Fruit fly (Drosophila melanogaster) whole organism, embryonic: Measurements from ENCODE around the gene Pdhb.

Source experiments
- Awh ChIP-seq: fragments of 200-800 bp; sonication (Bioruptor generic); IDR thresholded peaks from 2 replicates; pipeline ENCODE4, ENCODE4 v1.3.6; 2022; ENCODE audit warnings: missing biosample characterization, missing genetic modification characterization
- C15 ChIP-seq: fragments of 200-800 bp; sonication (Bioruptor generic); IDR thresholded peaks from 3 replicates; pipeline ENCODE4 v1.3.6; 2022; ENCODE audit warnings: missing biosample characterization, missing genetic modification characterization
- CG1024 ChIP-seq: fragments of 200-800 bp; sonication (Bioruptor generic); IDR thresholded peaks from 2 replicates; pipeline ENCODE4 v1.3.6; 2022; ENCODE audit warnings: missing biosample characterization, missing genetic modification characterization
- CG10267 ChIP-seq: fragments of 200-800 bp; sonication (Bioruptor generic); optimal IDR thresholded peaks from 2 replicates; lab custom pipeline; 2018; ENCODE audit warnings: missing biosample characterization, mild to moderate bottlenecking, missing genetic modification characterization, moderate library complexity
- CG11085 ChIP-seq: fragments of 200-800 bp; sonication (Bioruptor generic); IDR thresholded peaks from 2 replicates; pipeline ENCODE4 v1.3.6; 2022; ENCODE audit warnings: missing biosample characterization, missing genetic modification characterization
- CG12155 ChIP-seq: fragments of 200-800 bp; sonication (Bioruptor generic); optimal IDR thresholded peaks from 3 replicates; lab custom pipeline; 2016; ENCODE audit warnings: missing biosample characterization, missing genetic modification characterization
- CG12299 ChIP-seq: fragments of 200-800 bp; sonication (Bioruptor generic); optimal IDR thresholded peaks from 2 replicates; lab custom pipeline; 2018; ENCODE audit warnings: missing biosample characterization, mild to moderate bottlenecking, missing genetic modification characterization
- CG13287 ChIP-seq: fragments of 200-800 bp; sonication (Bioruptor generic); IDR thresholded peaks from 2 replicates; pipeline ENCODE4 v1.3.6; 2022; ENCODE audit warnings: missing biosample characterization, missing genetic modification characterization; ENCODE audit not compliant: partially characterized antibody
- CG13624 ChIP-seq: fragments of 200-800 bp; sonication (Bioruptor generic); optimal IDR thresholded peaks from 2 replicates; lab custom pipeline; 2016; ENCODE audit warnings: missing biosample characterization, missing genetic modification characterization
- CG15073 ChIP-seq: fragments of 200-800 bp; sonication (Bioruptor generic); optimal IDR thresholded peaks from 2 replicates; lab custom pipeline; 2016; ENCODE audit warnings: missing biosample characterization, missing genetic modification characterization
- CG15696 ChIP-seq: fragments of 200-800 bp; sonication (Bioruptor generic); optimal IDR thresholded peaks from 2 replicates; lab custom pipeline; 2019; ENCODE audit warnings: missing biosample characterization, mild to moderate bottlenecking, missing genetic modification characterization, moderate library complexity
- CG16779 ChIP-seq: fragments of 200-800 bp; sonication (Bioruptor generic); IDR thresholded peaks from 2 replicates; pipeline ENCODE4 v1.3.6; 2022; ENCODE audit warnings: missing biosample characterization, missing genetic modification characterization
- CG17912 ChIP-seq: fragments of 200-800 bp; sonication (Bioruptor generic); optimal IDR thresholded peaks from 2 replicates; lab custom pipeline; 2018; ENCODE audit warnings: missing biosample characterization, mild to moderate bottlenecking, missing genetic modification characterization
- CG18619 ChIP-seq: fragments of 200-800 bp; sonication (Bioruptor generic); optimal IDR thresholded peaks from 3 replicates; lab custom pipeline; 2017; ENCODE audit warnings: missing biosample characterization, mild to moderate bottlenecking, missing genetic modification characterization
- CG3065 ChIP-seq: fragments of 200-800 bp; sonication (Bioruptor generic); optimal IDR thresholded peaks from 2 replicates; lab custom pipeline; 2016; ENCODE audit warnings: missing biosample characterization, missing genetic modification characterization
- CG31388 ChIP-seq: fragments of 200-800 bp; sonication (Bioruptor generic); optimal IDR thresholded peaks from 2 replicates; lab custom pipeline; 2016; ENCODE audit warnings: missing biosample characterization, missing genetic modification characterization
- CG3163 ChIP-seq: fragments of 200-800 bp; sonication (Bioruptor generic); optimal IDR thresholded peaks from 3 replicates; lab custom pipeline; 2016; ENCODE audit warnings: missing biosample characterization, missing genetic modification characterization
- CG43689 ChIP-seq: fragments of 200-800 bp; sonication (Bioruptor generic); IDR thresholded peaks from 2 replicates; pipeline ENCODE4 v1.3.6; 2022; ENCODE audit warnings: missing biosample characterization, missing genetic modification characterization
- CG4707 ChIP-seq: fragments of 200-800 bp; sonication (Bioruptor generic); optimal IDR thresholded peaks from 2 replicates; lab custom pipeline; 2018; ENCODE audit warnings: missing biosample characterization, mild to moderate bottlenecking, missing genetic modification characterization, moderate library complexity
- CG4730 ChIP-seq: fragments of 200-800 bp; sonication (Bioruptor generic); IDR thresholded peaks from 2 replicates; pipeline ENCODE4 v1.3.6; 2022; ENCODE audit warnings: missing biosample characterization, missing genetic modification characterization
- CG6654 ChIP-seq: fragments of 200-800 bp; sonication (Bioruptor generic); optimal IDR thresholded peaks from 2 replicates; lab custom pipeline; 2017; ENCODE audit warnings: missing biosample characterization, mild to moderate bottlenecking, missing genetic modification characterization
- CG7745 ChIP-seq: fragments of 200-800 bp; sonication (Bioruptor generic); optimal IDR thresholded peaks from 2 replicates; lab custom pipeline; 2018; ENCODE audit warnings: missing biosample characterization, mild to moderate bottlenecking, missing genetic modification characterization, moderate library complexity
- CG7928 ChIP-seq: fragments of 200-800 bp; sonication (Bioruptor generic); optimal IDR thresholded peaks from 2 replicates; lab custom pipeline; 2017; ENCODE audit warnings: missing biosample characterization, mild to moderate bottlenecking, missing genetic modification characterization
- CG7963 ChIP-seq: fragments of 200-800 bp; sonication (Bioruptor generic); IDR thresholded peaks from 3 replicates; pipeline ENCODE4 v1.3.6; 2022; ENCODE audit warnings: missing biosample characterization, missing genetic modification characterization; ENCODE audit not compliant: partially characterized antibody
- CG9876 ChIP-seq: fragments of 200-800 bp; sonication (Bioruptor generic); optimal IDR thresholded peaks from 2 replicates; lab custom pipeline; 2016; ENCODE audit warnings: missing biosample characterization, missing genetic modification characterization
- Drgx ChIP-seq: fragments of 200-800 bp; sonication (Bioruptor generic); IDR thresholded peaks from 2 replicates; pipeline ENCODE4 v1.3.6; 2022; ENCODE audit warnings: missing biosample characterization, missing genetic modification characterization
- Elba2 ChIP-seq: fragments of 200-800 bp; sonication (Bioruptor generic); optimal IDR thresholded peaks from 3 replicates; lab custom pipeline; 2016; ENCODE audit warnings: missing biosample characterization, missing genetic modification characterization
- H2.0 ChIP-seq: fragments of 200-800 bp; sonication (Bioruptor generic); IDR thresholded peaks from 2 replicates; pipeline ENCODE4 v1.3.6; 2022; ENCODE audit warnings: missing biosample characterization, missing genetic modification characterization
- HLH3B ChIP-seq: fragments of 200-800 bp; sonication (Bioruptor generic); IDR thresholded peaks from 2 replicates; pipeline ENCODE4 v1.3.6; 2022; ENCODE audit warnings: missing biosample characterization, missing genetic modification characterization
- Hr39 ChIP-seq: fragments of >200 bp; optimal IDR thresholded peaks from 2 replicates; lab custom pipeline; 2017
- Jarid2 ChIP-seq: fragments of 200-800 bp; sonication (Bioruptor generic); optimal IDR thresholded peaks from 3 replicates; lab custom pipeline; 2017; ENCODE audit warnings: mild to moderate bottlenecking, missing biosample characterization, missing genetic modification reagents, missing genetic modification characterization
- Mes4 ChIP-seq: fragments of 200-800 bp; sonication (Bioruptor generic); optimal IDR thresholded peaks from 2 replicates; lab custom pipeline; 2016; ENCODE audit warnings: missing biosample characterization, missing genetic modification characterization
- Opbp ChIP-seq: fragments of 200-800 bp; sonication (Bioruptor generic); IDR thresholded peaks from 3 replicates; pipeline ENCODE4 v1.3.6; 2022; ENCODE audit warnings: missing biosample characterization, missing genetic modification characterization; ENCODE audit not compliant: partially characterized antibody
- Pdp1 ChIP-seq, 2 experiments: fragments of 200-800 bp; sonication (Bioruptor generic); optimal IDR thresholded peaks; 3 replicates each; lab custom pipeline; 2016; ENCODE audit warnings: missing biosample characterization in 2 of 2, missing genetic modification characterization in 2 of 2, mild to moderate bottlenecking in 1 of 2, moderate library complexity in 1 of 2
- YL-1 ChIP-seq: fragments of 200-800 bp; sonication (Bioruptor generic); optimal IDR thresholded peaks from 3 replicates; lab custom pipeline; 2017; ENCODE audit warnings: missing biosample characterization, mild to moderate bottlenecking, missing genetic modification characterization
- al ChIP-seq: fragments of 200-800 bp; sonication (Bioruptor generic); IDR thresholded peaks from 2 replicates; pipeline ENCODE4 v1.3.6; 2022; ENCODE audit warnings: missing biosample characterization, missing genetic modification characterization
- cg ChIP-seq: fragments of 200-800 bp; sonication (Bioruptor generic); optimal IDR thresholded peaks from 3 replicates; lab custom pipeline; 2019; ENCODE audit warnings: missing biosample characterization, mild to moderate bottlenecking, missing genetic modification characterization, moderate library complexity
- corto ChIP-seq: fragments of 200-800 bp; sonication (Bioruptor generic); optimal IDR thresholded peaks from 2 replicates; lab custom pipeline; 2016; ENCODE audit warnings: missing biosample characterization, mild to moderate bottlenecking, missing genetic modification characterization, moderate library complexity
- gcm ChIP-seq: fragments of 200-800 bp; sonication (Bioruptor generic); optimal IDR thresholded peaks from 2 replicates; lab custom pipeline; 2019; ENCODE audit warnings: missing biosample characterization, mild to moderate bottlenecking, missing genetic modification characterization, moderate library complexity
- gfzf ChIP-seq: fragments of 200-800 bp; sonication (Bioruptor generic); optimal IDR thresholded peaks from 2 replicates; lab custom pipeline; 2016; ENCODE audit warnings: missing biosample characterization, mild to moderate bottlenecking, missing genetic modification characterization, moderate library complexity
- gsb ChIP-seq: fragments of 200-800 bp; sonication (Bioruptor generic); IDR thresholded peaks from 2 replicates; pipeline ENCODE4 v1.3.6; 2022; ENCODE audit warnings: missing biosample characterization, missing genetic modification characterization
- hbn ChIP-seq: fragments of 200-800 bp; sonication (Bioruptor generic); IDR thresholded peaks from 2 replicates; pipeline ENCODE4 v1.3.6; 2022; ENCODE audit warnings: missing biosample characterization, missing genetic modification characterization; ENCODE audit not compliant: partially characterized antibody
- klu ChIP-seq: fragments of 200-800 bp; sonication (Bioruptor generic); IDR thresholded peaks from 2 replicates; pipeline ENCODE4 v1.3.6; 2022; ENCODE audit warnings: missing biosample characterization, missing genetic modification characterization
- odd ChIP-seq: fragments of 200-800 bp; sonication (Bioruptor generic); optimal IDR thresholded peaks from 2 replicates; lab custom pipeline; 2017; ENCODE audit warnings: missing biosample characterization, mild to moderate bottlenecking, missing genetic modification characterization
- onecut ChIP-seq: fragments of 200-800 bp; sonication (Bioruptor generic); IDR thresholded peaks from 2 replicates; pipeline ENCODE4 v1.3.6; 2022; ENCODE audit warnings: missing biosample characterization, missing genetic modification characterization
- scrt ChIP-seq: fragments of 200-800 bp; sonication (Bioruptor generic); optimal IDR thresholded peaks from 2 replicates; lab custom pipeline; 2018; ENCODE audit warnings: missing biosample characterization, mild to moderate bottlenecking, missing genetic modification characterization, moderate library complexity
- slp2 ChIP-seq: fragments of 200-800 bp; sonication (Bioruptor generic); optimal IDR thresholded peaks from 2 replicates; lab custom pipeline; 2016; ENCODE audit warnings: missing biosample characterization, missing genetic modification characterization
- unpg ChIP-seq: fragments of 200-800 bp; sonication (Bioruptor generic); optimal IDR thresholded peaks from 3 replicates; lab custom pipeline; 2018; ENCODE audit warnings: missing biosample characterization, mild to moderate bottlenecking, missing genetic modification characterization, moderate library complexity
- vvl ChIP-seq: fragments of 200-800 bp; sonication (Bioruptor generic); IDR thresholded peaks from 2 replicates; pipeline ENCODE4 v1.3.6; 2022; ENCODE audit warnings: missing biosample characterization, missing genetic modification characterization
- wdn ChIP-seq: fragments of 200-800 bp; sonication (Bioruptor generic); IDR thresholded peaks from 2 replicates; pipeline ENCODE4 v1.3.6; 2022; ENCODE audit warnings: missing biosample characterization, missing genetic modification characterization
- zen ChIP-seq: fragments of 200-800 bp; sonication (Bioruptor generic); optimal IDR thresholded peaks from 3 replicates; lab custom pipeline; 2018; ENCODE audit warnings: missing biosample characterization, mild to moderate bottlenecking, missing genetic modification characterization, moderate library complexity

Pdhb gene

DNA sequence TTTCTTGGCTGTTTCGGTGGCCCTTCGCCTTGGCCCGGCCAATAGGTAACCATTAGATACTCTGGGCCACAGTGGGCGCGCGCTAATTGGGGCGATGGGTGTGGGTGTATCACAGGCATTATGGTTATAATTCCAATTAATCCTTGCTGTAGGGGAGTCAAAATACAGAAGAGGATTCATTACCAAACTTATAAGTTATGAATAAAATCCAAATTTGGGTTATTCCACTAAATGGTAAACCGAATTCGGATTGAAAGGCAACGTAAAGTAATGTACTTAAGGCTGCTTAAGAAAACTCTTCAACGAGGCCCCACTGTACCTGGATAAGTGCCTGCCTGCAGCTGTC is 23.2 kb upstream of the Pdhb start (continued):
- TF ChIP-seq C15 (GFP tag; lab: Robert Waterston, UW), result no peak
- TF ChIP-seq CG7963, result no peak
- no peak for TF ChIP-seq CG1024 (GFP tag; lab: Robert Waterston, UW)
- no peak for TF ChIP-seq CG13287 (GFP tag; lab: Robert Waterston, UW)
- TF ChIP-seq hbn, result no peak
- TF ChIP-seq gcm (GFP tag; lab: Kevin White, UChicago), result no peak
- TF ChIP-seq slp2, result no peak
- no peak for TF ChIP-seq CG31388
- no peak for TF ChIP-seq gfzf (GFP tag; lab: Kevin White, UChicago)
- TF ChIP-seq vvl (GFP tag; lab: Robert Waterston, UW), result peak; percentile 51
- TF ChIP-seq CG17912 (GFP tag; lab: Kevin White, UChicago), result no peak
- peak; percentile 33 for TF ChIP-seq zen
- TF ChIP-seq CG3163 (GFP tag; lab: Kevin White, UChicago), result no peak
- TF ChIP-seq CG12155 (GFP tag; lab: Kevin White, UChicago), result no peak
- no peak for TF ChIP-seq CG7928 (GFP tag; lab: Kevin White, UChicago)
- TF ChIP-seq CG6654, result no peak
- peak; percentile 45 for TF ChIP-seq al (GFP tag; lab: Robert Waterston, UW)
- no peak for TF ChIP-seq CG43689 (GFP tag; lab: Robert Waterston, UW)
- no peak for TF ChIP-seq CG12299 (tag; lab: Kevin White, UChicago)
- TF ChIP-seq Hr39 (lab: Kevin White, UChicago), result no peak
- TF ChIP-seq wdn (GFP tag; lab: Robert Waterston, UW), result no peak
- peak; percentile 43 for TF ChIP-seq scrt (GFP tag; lab: Kevin White, UChicago)
- TF ChIP-seq CG13624 (GFP tag; lab: Kevin White, UChicago), result no peak
- TF ChIP-seq Pdp1 (GFP tag; optimal IDR thresholded peaks at IDR 0.05; lab: Kevin White, UChicago), result peak in 1 of 2 experiments; percentile 4
- TF ChIP-seq unpg (GFP tag; lab: Kevin White, UChicago), result no peak
- TF ChIP-seq CG11085 (GFP tag; lab: Robert Waterston, UW), result peak; percentile 26; the same call in 1 of the 2 replicates
- peak; percentile 23; the same call in 1 of the 2 replicates for TF ChIP-seq CG4730
- TF ChIP-seq Drgx, result 0 out of 2 replicates have a peak, but pooled peaks have one; percentile 30
- TF ChIP-seq CG4707 (GFP tag; lab: Kevin White, UChicago), result no peak
- no peak for TF ChIP-seq H2.0 (GFP tag; lab: Robert Waterston, UW)
- TF ChIP-seq klu (GFP tag; lab: Robert Waterston, UW), result peak; percentile 57; the same call in 1 of the 2 replicates
- 0 out of 2 replicates have a peak, but pooled peaks have one; percentile 53 for TF ChIP-seq Awh (GFP tag; lab: Robert Waterston, UW)
- TF ChIP-seq CG18619 (GFP tag; lab: Kevin White, UChicago), result no peak
- TF ChIP-seq CG10267 (tag; lab: Kevin White, UChicago), result peak; percentile 39
- TF ChIP-seq Mes4, result no peak
- peak; percentile 25; the same call in 1 of the 2 replicates for TF ChIP-seq gsb (GFP tag; lab: Robert Waterston, UW)
- TF ChIP-seq HLH3B (GFP tag; lab: Robert Waterston, UW), result peak; percentile 35; the same call in 1 of the 2 replicates
- no peak for TF ChIP-seq odd (GFP tag; lab: Kevin White, UChicago)
- no peak for TF ChIP-seq YL-1 (GFP tag; lab: Kevin White, UChicago)
- TF ChIP-seq onecut (GFP tag; lab: Robert Waterston, UW), result peak; percentile 6; the same call in 1 of the 2 replicates
- no peak for TF ChIP-seq CG9876
- no peak for TF ChIP-seq Elba2 (GFP tag; lab: Kevin White, UChicago)
- TF ChIP-seq corto (GFP tag; lab: Kevin White, UChicago), result no peak
- TF ChIP-seq Opbp (GFP tag; lab: Robert Waterston, UW), result no peak
- peak; percentile 47 for TF ChIP-seq CG15696 (tag; lab: Kevin White, UChicago)
- no peak for TF ChIP-seq CG7745 (tag; lab: Kevin White, UChicago)
- TF ChIP-seq Jarid2 (GFP tag; lab: Kevin White, UChicago), result peak; percentile 33
- TF ChIP-seq CG3065, result no peak
- TF ChIP-seq cg (GFP tag; lab: Kevin White, UChicago), result no peak
- no peak for TF ChIP-seq CG15073 (GFP tag; lab: Kevin White, UChicago)
- TF ChIP-seq CG16779 (GFP tag; lab: Robert Waterston, UW), result no peak
